Fruit fly (Drosophila melanogaster): ENCODE data around the gene CG43322.

DNA sequence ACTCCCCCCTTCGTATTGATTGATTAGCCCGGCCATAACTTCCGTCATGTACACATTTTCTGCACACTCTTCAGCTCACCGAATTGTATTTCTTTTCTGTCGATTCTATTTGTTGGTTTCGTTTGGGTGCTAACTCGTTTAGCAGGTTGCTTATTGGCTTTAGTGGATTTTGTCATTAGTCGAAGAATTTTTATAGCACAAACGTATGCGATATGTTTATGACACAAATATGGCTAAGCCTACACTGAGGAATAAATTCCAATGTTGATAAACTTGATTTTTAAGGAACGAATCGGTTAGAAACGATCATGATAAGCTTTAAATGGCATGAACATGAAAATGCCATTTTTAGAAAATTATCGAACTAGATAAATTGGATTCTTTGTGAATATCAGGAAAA lies 14.5 kb upstream of the CG43322 start:
- TF ChIP-seq CG11617 (GFP tag; optimal IDR thresholded peaks at IDR 0.05) = no peak
- TF ChIP-seq pad (GFP tag; optimal IDR thresholded peaks at IDR 0.05) = no peak
- TF ChIP-seq cnc (optimal IDR thresholded peaks at IDR 0.05) = no peak
- no peak for TF ChIP-seq CG7045 (GFP tag; optimal IDR thresholded peaks at IDR 0.05)
- no peak for TF ChIP-seq ovo (GFP tag; optimal IDR thresholded peaks at IDR 0.05)
- TF ChIP-seq CG12768 (GFP tag; optimal IDR thresholded peaks at IDR 0.05) = no peak
- TF ChIP-seq toe (GFP tag; optimal IDR thresholded peaks at IDR 0.05) = no peak
- TF ChIP-seq Mnt (GFP tag; optimal IDR thresholded peaks at IDR 0.05) = no peak
- TF ChIP-seq bab1 (GFP tag; optimal IDR thresholded peaks at IDR 0.05) = no peak
- TF ChIP-seq cic (GFP tag; optimal IDR thresholded peaks at IDR 0.05) = no peak
- no peak for TF ChIP-seq Crg-1 (GFP tag; optimal IDR thresholded peaks at IDR 0.05)
- no peak for TF ChIP-seq kay (GFP tag; ENCODE audit: borderline replicate concordance)
